Fruit fly (Drosophila melanogaster) whole organism, prepupa: ENCODE results near the gene Tis11.
A peak's percentile ranks its signal among the peaks of the same experiment; 100 is the strongest.

Experiments
- CG10631 ChIP-seq: fragments of 200-800 bp; sonication (Bioruptor generic); optimal IDR thresholded peaks from 2 replicates; lab custom pipeline; 2016; ENCODE audit warnings: missing biosample characterization, missing genetic modification characterization
- CG10669 ChIP-seq: fragments of 200-800 bp; sonication (Bioruptor generic); optimal IDR thresholded peaks from 3 replicates; lab custom pipeline; 2018; ENCODE audit warnings: missing biosample characterization, mild to moderate bottlenecking, missing genetic modification characterization, moderate library complexity
- CG11762 ChIP-seq: fragments of 200-800 bp; sonication (Bioruptor generic); optimal IDR thresholded peaks from 3 replicates; lab custom pipeline; 2016; ENCODE audit warnings: missing biosample characterization, missing genetic modification characterization; ENCODE audit not compliant: insufficient read depth
- CG11902 ChIP-seq: fragments of 200-800 bp; sonication (Bioruptor generic); optimal IDR thresholded peaks from 3 replicates; lab custom pipeline; 2016; ENCODE audit warnings: missing biosample characterization, missing genetic modification characterization
- CG15336 ChIP-seq: fragments of 200-800 bp; sonication (Bioruptor generic); IDR thresholded peaks from 2 replicates; pipeline ENCODE4 v1.3.6; 2022; ENCODE audit warnings: missing biosample characterization, missing genetic modification characterization
- CG1621 ChIP-seq: fragments of 200-800 bp; sonication (Bioruptor generic); optimal IDR thresholded peaks from 3 replicates; lab custom pipeline; 2018; ENCODE audit warnings: missing biosample characterization, mild to moderate bottlenecking, missing genetic modification characterization
- CG16779 ChIP-seq: fragments of 200-800 bp; sonication (Bioruptor generic); optimal IDR thresholded peaks from 3 replicates; lab custom pipeline; 2017; ENCODE audit warnings: missing biosample characterization, mild to moderate bottlenecking, missing genetic modification characterization
- CG3032 ChIP-seq: fragments of 200-800 bp; optimal IDR thresholded peaks from 2 replicates; lab custom pipeline; 2019; ENCODE audit warnings: missing biosample characterization, mild to moderate bottlenecking, missing genetic modification characterization, moderate library complexity
- CG34406 ChIP-seq: fragments of 200-800 bp; sonication (Bioruptor generic); optimal IDR thresholded peaks from 3 replicates; lab custom pipeline; 2016; ENCODE audit warnings: missing biosample characterization, missing genetic modification characterization
- CG3919 ChIP-seq: fragments of 200-800 bp; sonication (Bioruptor generic); optimal IDR thresholded peaks from 3 replicates; lab custom pipeline; 2016; ENCODE audit warnings: missing biosample characterization, missing genetic modification characterization
- CG4318 ChIP-seq: fragments of 200-800 bp; sonication (Bioruptor generic); optimal IDR thresholded peaks from 3 replicates; lab custom pipeline; 2017; ENCODE audit warnings: missing biosample characterization, mild to moderate bottlenecking, missing genetic modification characterization
- CG6163 ChIP-seq: fragments of 200-800 bp; sonication (Bioruptor generic); IDR thresholded peaks from 3 replicates; pipeline ENCODE4 v1.3.6; 2022; ENCODE audit warnings: missing biosample characterization, missing genetic modification characterization
- CG6276 ChIP-seq: fragments of 200-800 bp; sonication (Bioruptor generic); optimal IDR thresholded peaks from 2 replicates; lab custom pipeline; 2017; ENCODE audit warnings: missing biosample characterization, mild to moderate bottlenecking, missing genetic modification characterization
- CG6792 ChIP-seq: fragments of 200-800 bp; sonication (Bioruptor generic); optimal IDR thresholded peaks from 3 replicates; lab custom pipeline; 2016; ENCODE audit warnings: missing biosample characterization, missing genetic modification characterization
- CG6808 ChIP-seq: fragments of 200-800 bp; sonication (Bioruptor generic); optimal IDR thresholded peaks from 3 replicates; lab custom pipeline; 2017; ENCODE audit warnings: missing biosample characterization, missing genetic modification characterization, mild to moderate bottlenecking, moderate library complexity, missing genetic modification reagents
- CG7368 ChIP-seq: fragments of 200-800 bp; sonication (Bioruptor generic); optimal IDR thresholded peaks from 3 replicates; lab custom pipeline; 2016; ENCODE audit warnings: missing biosample characterization, missing genetic modification characterization
- CG8319 ChIP-seq: fragments of 200-800 bp; sonication (Bioruptor generic); optimal IDR thresholded peaks from 3 replicates; lab custom pipeline; 2016; ENCODE audit warnings: missing biosample characterization, missing genetic modification characterization
- CG8632 ChIP-seq: fragments of 200-800 bp; sonication (Bioruptor generic); optimal IDR thresholded peaks from 3 replicates; lab custom pipeline; 2016; ENCODE audit warnings: missing biosample characterization, missing genetic modification characterization
- Eip75B ChIP-seq: fragments of 200-800 bp; sonication (Bioruptor generic); optimal IDR thresholded peaks from 3 replicates; lab custom pipeline; 2016; ENCODE audit warnings: missing biosample characterization, missing genetic modification characterization
- Eip78C ChIP-seq: fragments of 200-800 bp; sonication (Bioruptor generic); peaks from one replicate; lab custom pipeline; 2016; ENCODE audit warnings: missing biosample characterization, missing genetic modification characterization
- Eip93F ChIP-seq: fragments of 200-800 bp; sonication (Bioruptor generic); optimal IDR thresholded peaks from 2 replicates; lab custom pipeline; 2016; ENCODE audit warnings: missing biosample characterization, mild to moderate bottlenecking, missing genetic modification characterization
- Ets21C ChIP-seq: fragments of 200-800 bp; sonication (Bioruptor generic); optimal IDR thresholded peaks from 3 replicates; lab custom pipeline; 2016; ENCODE audit warnings: missing biosample characterization, missing genetic modification characterization
- Ets96B ChIP-seq: fragments of 200-800 bp; optimal IDR thresholded peaks from 2 replicates; lab custom pipeline; 2019; ENCODE audit warnings: missing biosample characterization, mild to moderate bottlenecking, missing genetic modification characterization, moderate library complexity
- Gug ChIP-seq: fragments of 200-800 bp; sonication (Bioruptor generic); IDR thresholded peaks from 2 replicates; pipeline ENCODE4 v1.3.6; 2022; ENCODE audit warnings: missing biosample characterization, missing genetic modification characterization
- Hr38 ChIP-seq: sonication (Bioruptor generic); optimal IDR thresholded peaks from 2 replicates; lab custom pipeline; 2016; ENCODE audit warnings: missing biosample characterization, missing genetic modification characterization
- Hr39 ChIP-seq: fragments of 200-800 bp; sonication (Bioruptor generic); optimal IDR thresholded peaks from 2 replicates; lab custom pipeline; 2016; ENCODE audit warnings: missing biosample characterization, missing genetic modification characterization
- Hr4 ChIP-seq: fragments of 200-800 bp; sonication (Bioruptor generic); optimal IDR thresholded peaks from 3 replicates; lab custom pipeline; 2016; ENCODE audit warnings: missing biosample characterization, missing genetic modification characterization
- Lpt ChIP-seq: fragments of 200-800 bp; sonication (Bioruptor generic); optimal IDR thresholded peaks from 3 replicates; lab custom pipeline; 2016; ENCODE audit warnings: missing biosample characterization, missing genetic modification characterization
- Met ChIP-seq: fragments of 200-800 bp; sonication (Bioruptor generic); optimal IDR thresholded peaks from 3 replicates; lab custom pipeline; 2016; ENCODE audit warnings: missing biosample characterization, missing genetic modification characterization
- OdsH ChIP-seq: fragments of 200-800 bp; sonication (Bioruptor generic); optimal IDR thresholded peaks from 3 replicates; lab custom pipeline; 2016; ENCODE audit warnings: missing biosample characterization, missing genetic modification characterization
- Smox ChIP-seq: fragments of 200-800 bp; sonication (Bioruptor generic); optimal IDR thresholded peaks from 3 replicates; lab custom pipeline; 2016; ENCODE audit warnings: missing biosample characterization, missing genetic modification characterization
- Sox102F ChIP-seq: fragments of 200-800 bp; sonication (Bioruptor generic); optimal IDR thresholded peaks from 2 replicates; lab custom pipeline; 2016; ENCODE audit warnings: missing biosample characterization, mild to moderate bottlenecking, missing genetic modification characterization
- Sox14 ChIP-seq: fragments of 200-800 bp; sonication (Bioruptor generic); optimal IDR thresholded peaks from 3 replicates; lab custom pipeline; 2016; ENCODE audit warnings: missing biosample characterization, missing genetic modification characterization
- Sox15 ChIP-seq: fragments of 200-800 bp; sonication (Bioruptor generic); optimal IDR thresholded peaks from 3 replicates; lab custom pipeline; 2016; ENCODE audit warnings: missing biosample characterization, missing genetic modification characterization
- achi ChIP-seq: fragments of 200-800 bp; sonication (Bioruptor generic); optimal IDR thresholded peaks from 3 replicates; lab custom pipeline; 2016; ENCODE audit warnings: missing biosample characterization, missing genetic modification characterization
- acj6 ChIP-seq: fragments of 200-800 bp; sonication (Bioruptor generic); optimal IDR thresholded peaks from 3 replicates; lab custom pipeline; 2016; ENCODE audit warnings: missing biosample characterization, missing genetic modification characterization
- cyc ChIP-seq: fragments of 200-800 bp; sonication (Bioruptor generic); optimal IDR thresholded peaks from 3 replicates; lab custom pipeline; 2016; ENCODE audit warnings: missing biosample characterization, missing genetic modification characterization
- dsx ChIP-seq: fragments of 200-800 bp; optimal IDR thresholded peaks from 3 replicates; lab custom pipeline; 2019; ENCODE audit warnings: missing biosample characterization, mild to moderate bottlenecking, missing genetic modification characterization, moderate library complexity; ENCODE audit not compliant: poor library complexity, severe bottlenecking
- esn ChIP-seq: fragments of 200-800 bp; sonication (Bioruptor generic); optimal IDR thresholded peaks from 2 replicates; lab custom pipeline; 2016; ENCODE audit warnings: missing biosample characterization, mild to moderate bottlenecking, missing genetic modification characterization, moderate library complexity
- fd59A ChIP-seq: fragments of 200-800 bp; sonication (Bioruptor generic); optimal IDR thresholded peaks from 2 replicates; lab custom pipeline; 2017; ENCODE audit warnings: missing biosample characterization, mild to moderate bottlenecking, missing genetic modification characterization, missing genetic modification reagents
- fd85E ChIP-seq: fragments of 200-800 bp; sonication (Bioruptor generic); optimal IDR thresholded peaks from 3 replicates; lab custom pipeline; 2016; ENCODE audit warnings: missing biosample characterization, missing genetic modification characterization
- net ChIP-seq: fragments of 200-800 bp; sonication (Bioruptor generic); optimal IDR thresholded peaks from 3 replicates; lab custom pipeline; 2016; ENCODE audit warnings: missing biosample characterization, missing genetic modification characterization
- pdm3 ChIP-seq: fragments of 200-800 bp; sonication (Bioruptor generic); optimal IDR thresholded peaks from 3 replicates; lab custom pipeline; 2016; ENCODE audit warnings: missing biosample characterization, missing genetic modification characterization
- salr ChIP-seq, 2 experiments: fragments of 200-800 bp; sonication (Bioruptor generic); optimal IDR thresholded peaks; 3 replicates each; lab custom pipeline; 2016 to 2018; ENCODE audit warnings: missing biosample characterization in 2 of 2, missing genetic modification characterization in 2 of 2, mild to moderate bottlenecking in 1 of 2
- ss ChIP-seq, 2 experiments: fragments of 200-800 bp; sonication (Bioruptor generic); optimal IDR thresholded peaks; 2 replicates in 1 of 2; 3 replicates in 1 of 2; lab custom pipeline; 2017 to 2018; ENCODE audit warnings: mild to moderate bottlenecking in 2 of 2, missing biosample characterization in 2 of 2, missing genetic modification characterization in 2 of 2, moderate library complexity in 1 of 2
- svp ChIP-seq: fragments of 200-800 bp; sonication (Bioruptor generic); peaks from one replicate; lab custom pipeline; 2016; ENCODE audit warnings: missing biosample characterization, missing genetic modification characterization
- topi ChIP-seq: fragments of 200-800 bp; sonication (Bioruptor generic); optimal IDR thresholded peaks from 3 replicates; lab custom pipeline; 2016; ENCODE audit warnings: missing biosample characterization, missing genetic modification characterization

Gene Tis11

dm6 chrX:12675284-12675683, 16.1 kb downstream of the Tis11 start (continued):
- no peak for TF ChIP-seq Sox15
- TF ChIP-seq OdsH = no peak
- no peak for TF ChIP-seq CG1621
- no peak for TF ChIP-seq achi (GFP tag; lab: Kevin White, UChicago)
- peak; percentile 11 for TF ChIP-seq Met
- no peak for TF ChIP-seq CG11902 (GFP tag; lab: Kevin White, UChicago)
- peak; percentile 79 for TF ChIP-seq Eip78C
- TF ChIP-seq CG6792 = no peak
- TF ChIP-seq net (GFP tag; lab: Kevin White, UChicago) = peak; percentile 43
- TF ChIP-seq svp (GFP tag; lab: Kevin White, UChicago) = peak; percentile 65
- TF ChIP-seq Lpt (GFP tag; lab: Kevin White, UChicago) = peak; percentile 25
- no peak for TF ChIP-seq Gug (GFP tag; lab: Robert Waterston, UW)
- no peak for TF ChIP-seq fd59A (GFP tag; lab: Kevin White, UChicago)
- TF ChIP-seq Hr39 (GFP tag; lab: Kevin White, UChicago) = no peak
- TF ChIP-seq CG8319 = peak; percentile 16
- TF ChIP-seq acj6 (GFP tag; lab: Kevin White, UChicago) = no peak
- TF ChIP-seq Hr38 (GFP tag; lab: Kevin White, UChicago) = no peak
- no peak for TF ChIP-seq CG8632 (GFP tag; lab: Kevin White, UChicago)
- TF ChIP-seq topi (GFP tag; lab: Kevin White, UChicago) = peak; percentile 6
- no peak for TF ChIP-seq CG34406
- TF ChIP-seq salr (GFP tag; optimal IDR thresholded peaks at IDR 0.05; lab: Kevin White, UChicago) = peak in 1 of 2 experiments; percentile 7
- TF ChIP-seq Ets96B (tag; lab: Kevin White, UChicago) = peak; percentile 14
- peak; percentile 77 to 78 for TF ChIP-seq ss (GFP tag; optimal IDR thresholded peaks at IDR 0.05; lab: Kevin White, UChicago)
- TF ChIP-seq CG7368 (GFP tag; lab: Kevin White, UChicago) = no peak

- TF ChIP-seq CG16779 (no peak), CG10631 (GFP tag; lab: Kevin White, UChicago) (no peak), CG6808 (GFP tag; lab: Kevin White, UChicago) (no peak), Eip93F (GFP tag; lab: Kevin White, UChicago) (no peak), topi (GFP tag; lab: Kevin White, UChicago) (no peak), CG34406 (no peak), OdsH (no peak), Hr4 (GFP tag; lab: Kevin White, UChicago) (no peak), esn (GFP tag; lab: Kevin White, UChicago) (peak; percentile 21), CG3032 (no peak), Smox (peak; percentile 23), CG11902 (GFP tag; lab: Kevin White, UChicago) (no peak), Hr38 (GFP tag; lab: Kevin White, UChicago) (no peak), CG3919 (GFP tag; lab: Kevin White, UChicago) (no peak), achi (GFP tag; lab: Kevin White, UChicago) (no peak), Sox102F (no peak), CG11762 (GFP tag; lab: Kevin White, UChicago) (no peak), Ets96B (tag; lab: Kevin White, UChicago) (no peak), fd59A (GFP tag; lab: Kevin White, UChicago) (no peak), fd85E (GFP tag; lab: Kevin White, UChicago) (no peak), cyc (GFP tag; lab: Kevin White, UChicago) (no peak), CG7368 (GFP tag; lab: Kevin White, UChicago) (no peak), Ets21C (no peak), CG4318 (GFP tag; lab: Kevin White, UChicago) (no peak), Hr39 (GFP tag; lab: Kevin White, UChicago) (peak; percentile 4), Eip75B (GFP tag; lab: Kevin White, UChicago) (no peak), CG6163 (no peak), Met (peak; percentile 4), net (GFP tag; lab: Kevin White, UChicago) (no peak), CG15336 (no peak), dsx (GFP tag; lab: Kevin White, UChicago) (no peak), CG8319 (no peak), Eip78C (peak; percentile 82), CG6276 (GFP tag; lab: Kevin White, UChicago) (no peak), pdm3 (GFP tag; lab: Kevin White, UChicago) (peak; percentile 10), Sox14 (no peak), salr (GFP tag; optimal IDR thresholded peaks at IDR 0.05; lab: Kevin White, UChicago) (no peak), svp (GFP tag; lab: Kevin White, UChicago) (peak; percentile 69), acj6 (GFP tag; lab: Kevin White, UChicago) (peak; percentile 21), CG10669 (GFP tag; lab: Kevin White, UChicago) (no peak), ss (GFP tag; optimal IDR thresholded peaks at IDR 0.05; lab: Kevin White, UChicago) (no peak)
Measured at dm6 chrX:12675798-12676553, 16.8 kb downstream of the Tis11 start.
